Worm (Caenorhabditis elegans): ENCODE data around the gene nex-1.

- TF ChIP-seq ama-1 (optimal IDR thresholded peaks at IDR 0.05) = no peak
- no peak for TF ChIP-seq efl-1 (optimal IDR thresholded peaks at IDR 0.05)
- peak in 1 of 2 experiments; percentile 37 for TF ChIP-seq efl-1 (GFP tag; optimal IDR thresholded peaks at IDR 0.05 in 1 of 2)
- no peak for TF ChIP-seq nhr-237 (tag; optimal IDR thresholded peaks at IDR 0.05)
- TF ChIP-seq alr-1 (tag; optimal IDR thresholded peaks at IDR 0.05; ENCODE audit: borderline replicate concordance) = no peak
- TF ChIP-seq fos-1 (tag; optimal IDR thresholded peaks at IDR 0.05) = no peak
- TF ChIP-seq egl-27 (tag; optimal IDR thresholded peaks at IDR 0.05) = no peak
- TF ChIP-seq ztf-4 (tag; optimal IDR thresholded peaks at IDR 0.05) = no peak
- no peak for TF ChIP-seq aha-1 (tag; optimal IDR thresholded peaks at IDR 0.05)
- no peak for TF ChIP-seq pqm-1 (tag; optimal IDR thresholded peaks at IDR 0.05)
- TF ChIP-seq rnt-1 (tag; optimal IDR thresholded peaks at IDR 0.05) = no peak
Observed at ce11 chrIII:5274250-5274649, 48.8 kb downstream of the nex-1 start.

Measured in whole organism, L1 larva.